Worm (Caenorhabditis elegans) whole organism, L2 larva: ENCODE data around the gene scl-12.

Experiments
- ama-1 ChIP-seq: fragments of 150-350 bp; optimal IDR thresholded peaks from 2 replicates; lab custom pipeline; 2018; ENCODE audit warnings: inconsistent platforms
- dmd-4 ChIP-seq: sonication (generic microtip); optimal IDR thresholded peaks from 2 replicates; lab custom pipeline; 2017; ENCODE audit warnings: missing biosample characterization, missing genetic modification characterization
- mdl-1 ChIP-seq, 2 experiments: fragments of 150-350 bp in 1 of 2; sonication (generic microtip) in 1 of 2; optimal IDR thresholded peaks; 2 replicates each; lab custom pipeline; 2017; ENCODE audit warnings: missing biosample characterization in 2 of 2, missing genetic modification characterization in 2 of 2
- nhr-12 ChIP-seq: fragments of 150-350 bp; optimal IDR thresholded peaks from 2 replicates; lab custom pipeline; 2014; ENCODE audit warnings: missing biosample characterization, missing genetic modification characterization
- nhr-129 ChIP-seq: fragments of 150-350 bp; optimal IDR thresholded peaks from 2 replicates; lab custom pipeline; 2014; ENCODE audit warnings: missing biosample characterization, missing genetic modification characterization

ce11 chrV:3773618-3774017, 38.8 kb upstream of the scl-12 start:
- no peak for TF ChIP-seq ama-1 (lab: Kevin White, UChicago)
- TF ChIP-seq mdl-1 (tag; optimal IDR thresholded peaks at IDR 0.05; lab: Kevin White, UChicago) = no peak
- TF ChIP-seq dmd-4 = no peak
- no peak for TF ChIP-seq nhr-129
- no peak for TF ChIP-seq nhr-12 (tag; lab: Kevin White, UChicago)
